Fruit fly (Drosophila melanogaster): ENCODE data around the gene Gale.

DNA sequence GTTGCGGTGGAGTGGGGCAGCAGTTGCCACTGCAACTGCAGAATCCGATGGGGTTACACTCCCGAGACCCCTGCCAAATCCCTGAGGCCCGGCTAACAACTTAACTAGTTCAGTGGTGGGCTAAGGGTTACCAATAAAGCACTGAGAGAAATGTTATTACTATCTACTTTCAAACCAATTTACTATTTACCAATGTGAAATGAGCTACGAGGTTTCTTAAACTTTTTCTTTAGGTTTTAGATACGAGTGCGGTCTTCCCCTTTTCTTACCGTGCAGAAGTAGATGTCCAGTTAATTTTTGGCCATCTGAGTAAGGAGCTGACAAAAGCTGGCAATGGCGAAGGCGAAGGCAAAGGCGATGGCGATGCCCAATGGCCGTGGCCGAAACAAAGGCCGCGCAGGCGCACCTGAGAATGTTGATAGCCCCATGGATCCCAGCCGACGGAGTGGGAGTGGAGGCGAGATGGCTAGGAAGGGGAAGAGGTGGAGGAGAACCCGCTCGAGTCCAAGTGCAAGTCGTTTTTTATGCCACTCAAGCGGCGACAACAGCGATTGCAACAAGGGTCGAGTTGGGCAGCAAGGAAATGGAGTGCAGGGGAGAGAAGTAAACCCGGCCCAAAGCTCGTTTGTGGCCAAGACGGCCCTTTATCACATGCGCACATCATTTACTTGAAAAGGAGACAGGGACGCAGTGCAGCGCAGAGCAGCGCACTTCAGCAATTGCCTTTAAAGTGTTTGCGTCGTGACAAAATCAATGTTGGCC is 12.1 kb downstream of the Gale start:
- TF ChIP-seq psq (optimal IDR thresholded peaks at IDR 0.05) (no peak), Dll (optimal IDR thresholded peaks at IDR 0.05) (no peak)

Measured in whole organism.